Worm (Caenorhabditis elegans) whole organism, early embryonic: ENCODE data around the gene dcaf-1.

Source experiments
- ama-1 ChIP-seq: fragments of 150-350 bp; optimal IDR thresholded peaks from 2 replicates; lab custom pipeline; 2014
- ceh-13 ChIP-seq: fragments of 200-800 bp; sonication (Bioruptor generic); optimal IDR thresholded peaks from 2 replicates; lab custom pipeline; 2018; ENCODE audit warnings: mild to moderate bottlenecking, missing genetic modification characterization, missing compliant biosample characterization
- flt-1 ChIP-seq: fragments of 200-800 bp; sonication (Bioruptor generic); IDR thresholded peaks from 2 replicates; pipeline ENCODE4 v1.3.6; 2022; ENCODE audit warnings: missing genetic modification characterization, missing compliant biosample characterization
- hmbx-1 ChIP-seq: sonication (generic microtip); optimal IDR thresholded peaks from 2 replicates; lab custom pipeline; 2016; ENCODE audit warnings: mild to moderate bottlenecking, missing genetic modification characterization, missing compliant biosample characterization
- hnd-1 ChIP-seq: sonication (generic microtip); optimal IDR thresholded peaks from 2 replicates; lab custom pipeline; 2016; ENCODE audit warnings: missing genetic modification characterization, missing compliant biosample characterization
- pes-1 ChIP-seq: fragments of 200-800 bp; sonication (Bioruptor generic); IDR thresholded peaks from 2 replicates; pipeline ENCODE4 v1.3.6; 2022; ENCODE audit warnings: missing genetic modification reagents, missing genetic modification characterization, missing compliant biosample characterization

ce11 chrIV:9653184-9653583, 53.3 kb downstream of the dcaf-1 start, which contains the start of gene F58G6.3:
- TF ChIP-seq flt-1 (GFP tag; lab: Robert Waterston, UW): no peak
- no peak for TF ChIP-seq hmbx-1 (tag; lab: Kevin White, UChicago)
- TF ChIP-seq ama-1 (lab: Kevin White, UChicago): no peak
- no peak for TF ChIP-seq pes-1
- TF ChIP-seq hnd-1: no peak
- no peak for TF ChIP-seq ceh-13 (GFP tag; lab: Kevin White, UChicago)
